Worm (Caenorhabditis elegans): ENCODE measurements around the gene F55B11.7.
A peak's percentile ranks its signal among the peaks of the same experiment; 100 is the strongest.

The F55B11.7 gene

ce11 chrIV:14389070-14389469 is 32.8 kb downstream of the F55B11.7 start:
- no peak for TF ChIP-seq nhr-28 (tag; optimal IDR thresholded peaks at IDR 0.05)
- peak; percentile 46 for TF ChIP-seq nhr-23 (tag; optimal IDR thresholded peaks at IDR 0.05)
- TF ChIP-seq nhr-25 (tag; optimal IDR thresholded peaks at IDR 0.05) = peak; percentile 85
- peak in 1 of 3 experiments; percentile 27 for TF ChIP-seq elt-3 (tag; optimal IDR thresholded peaks at IDR 0.05)
- no peak for TF ChIP-seq ztf-11 (tag; optimal IDR thresholded peaks at IDR 0.05)

ce11 chrIV:14387766-14388553 is 33.9 kb downstream of the F55B11.7 start:
- TF ChIP-seq lsy-12 (tag; optimal IDR thresholded peaks at IDR 0.05) (no peak), zag-1 (tag; optimal IDR thresholded peaks at IDR 0.05) (no peak), nhr-11 (tag; optimal IDR thresholded peaks at IDR 0.05) (no peak), sea-2 (GFP tag; optimal IDR thresholded peaks at IDR 0.05) (no peak), nhr-43 (tag; optimal IDR thresholded peaks at IDR 0.05; ENCODE audit: poor library complexity, severe bottlenecking) (no peak), snpc-4 (tag; optimal IDR thresholded peaks at IDR 0.05) (no peak), ZK546.5 (tag; optimal IDR thresholded peaks at IDR 0.05) (no peak), fkh-10 (GFP tag; optimal IDR thresholded peaks at IDR 0.05) (no peak), ztf-4 (tag; optimal IDR thresholded peaks at IDR 0.05) (no peak), nhr-28 (tag; optimal IDR thresholded peaks at IDR 0.05) (no peak)

- peak; percentile 52 for TF ChIP-seq nhr-25 (tag; optimal IDR thresholded peaks at IDR 0.05)
- peak; percentile 1 for TF ChIP-seq nhr-43 (tag; optimal IDR thresholded peaks at IDR 0.05; ENCODE audit: poor library complexity, severe bottlenecking)
- peak; percentile 5 for TF ChIP-seq nhr-23 (tag; optimal IDR thresholded peaks at IDR 0.05)
- TF ChIP-seq nhr-12 (tag; optimal IDR thresholded peaks at IDR 0.05) = no peak
- no peak for TF ChIP-seq ztf-4 (tag; optimal IDR thresholded peaks at IDR 0.05)
- no peak for TF ChIP-seq nhr-28 (tag; optimal IDR thresholded peaks at IDR 0.05)
These were observed 36.7 kb downstream of the F55B11.7 start for ce11 chrIV:14385140-14385539.

DNA sequence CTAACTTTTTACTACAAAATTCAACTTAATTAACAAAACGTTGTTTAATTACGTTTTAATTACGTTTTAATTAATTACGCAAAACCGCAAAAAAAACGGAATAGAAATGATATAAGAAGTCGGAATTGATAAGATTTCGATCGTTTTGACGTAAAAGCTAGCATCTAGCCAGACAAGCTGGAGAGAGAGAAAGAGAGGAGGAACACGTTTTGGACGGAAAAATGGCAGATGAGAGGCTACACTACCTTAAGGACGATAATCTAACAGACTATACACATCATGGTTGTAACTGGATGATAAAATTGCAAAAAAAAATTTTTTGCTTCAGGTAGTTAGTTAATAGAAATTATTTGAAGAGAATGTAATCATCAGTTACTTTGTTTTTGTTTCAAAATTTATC is 37.6 kb downstream of the F55B11.7 start:
- TF ChIP-seq nhr-28 (tag; optimal IDR thresholded peaks at IDR 0.05) (no peak), nhr-67 (tag; optimal IDR thresholded peaks at IDR 0.05) (no peak), nhr-43 (tag; optimal IDR thresholded peaks at IDR 0.05; ENCODE audit: poor library complexity, severe bottlenecking) (no peak), eor-1 (tag; optimal IDR thresholded peaks at IDR 0.05) (no peak), R02D3.7 (tag; optimal IDR thresholded peaks at IDR 0.05) (no peak), nhr-77 (tag; optimal IDR thresholded peaks at IDR 0.05) (no peak), pha-4 (tag; optimal IDR thresholded peaks at IDR 0.05) (no peak), ztf-11 (tag; optimal IDR thresholded peaks at IDR 0.05) (no peak), daf-12 (tag; optimal IDR thresholded peaks at IDR 0.05) (no peak), unc-62 (GFP tag; optimal IDR thresholded peaks at IDR 0.05) (no peak), jun-1 (tag; optimal IDR thresholded peaks at IDR 0.05) (no peak), ceh-16 (tag; optimal IDR thresholded peaks at IDR 0.05) (no peak), nhr-23 (tag; optimal IDR thresholded peaks at IDR 0.05) (no peak), hmg-11 (tag; optimal IDR thresholded peaks at IDR 0.05) (no peak), egl-5 (tag; optimal IDR thresholded peaks at IDR 0.05) (no peak), mdl-1 (tag; optimal IDR thresholded peaks at IDR 0.05) (no peak)

- TF ChIP-seq jun-1 (tag; optimal IDR thresholded peaks at IDR 0.05) (no peak), nhr-28 (tag; optimal IDR thresholded peaks at IDR 0.05) (no peak), mml-1 (tag; optimal IDR thresholded peaks at IDR 0.05) (no peak), ceh-82 (tag; optimal IDR thresholded peaks at IDR 0.05) (no peak), pqm-1 (tag; optimal IDR thresholded peaks at IDR 0.05) (no peak), ceh-28 (tag; optimal IDR thresholded peaks at IDR 0.05) (no peak), nhr-67 (tag; optimal IDR thresholded peaks at IDR 0.05) (no peak), nhr-237 (tag; optimal IDR thresholded peaks at IDR 0.05) (no peak), unc-62 (GFP tag; optimal IDR thresholded peaks at IDR 0.05) (no peak), aly-2 (tag; optimal IDR thresholded peaks at IDR 0.05) (no peak), nhr-12 (tag; optimal IDR thresholded peaks at IDR 0.05) (no peak), elt-2 (tag; optimal IDR thresholded peaks at IDR 0.05) (no peak), R02D3.7 (tag; optimal IDR thresholded peaks at IDR 0.05) (no peak), tbx-2 (tag; optimal IDR thresholded peaks at IDR 0.05) (no peak), ztf-11 (tag; optimal IDR thresholded peaks at IDR 0.05) (no peak), nfya-1 (tag; optimal IDR thresholded peaks at IDR 0.05; ENCODE audit: insufficient read depth) (no peak), skn-1 (tag; optimal IDR thresholded peaks at IDR 0.05) (no peak), daf-12 (tag; optimal IDR thresholded peaks at IDR 0.05) (no peak)
These were observed 38.4 kb downstream of the F55B11.7 start, which contains the start of gene paqr-3 for ce11 chrIV:14383474-14383873. Gene paqr-3 (minus strand): TSS chrIV:14383683.

Data from whole organism, L3 larva.